Fruit fly (Drosophila melanogaster) whole organism, adult: Measurements from ENCODE around the gene RpL36A.

Source experiments
- CG11617 ChIP-seq: fragments of 200-800 bp; sonication (Bioruptor generic); optimal IDR thresholded peaks from 2 replicates; lab custom pipeline; 2017; ENCODE audit warnings: mild to moderate bottlenecking, missing biosample characterization, missing genetic modification reagents, missing genetic modification characterization
- CG12768 ChIP-seq: fragments of 200-800 bp; sonication (Bioruptor generic); optimal IDR thresholded peaks from 2 replicates; lab custom pipeline; 2017; ENCODE audit warnings: missing biosample characterization, missing genetic modification characterization, mild to moderate bottlenecking, moderate library complexity, missing genetic modification reagents
- CG14711 ChIP-seq: fragments of 200-800 bp; sonication (Bioruptor generic); optimal IDR thresholded peaks from 2 replicates; lab custom pipeline; 2018; ENCODE audit warnings: missing biosample characterization, mild to moderate bottlenecking, missing genetic modification characterization, moderate library complexity
- CG1620 ChIP-seq: fragments of 200-800 bp; sonication (Bioruptor generic); optimal IDR thresholded peaks from 2 replicates; lab custom pipeline; 2016; ENCODE audit warnings: missing biosample characterization, missing genetic modification characterization
- CG33017 ChIP-seq: fragments of 200-800 bp; sonication (Bioruptor generic); optimal IDR thresholded peaks from 2 replicates; lab custom pipeline; 2018; ENCODE audit warnings: missing biosample characterization, mild to moderate bottlenecking, missing genetic modification characterization, moderate library complexity
- CG5204 ChIP-seq: fragments of 200-800 bp; sonication (Bioruptor generic); optimal IDR thresholded peaks from 2 replicates; lab custom pipeline; 2016; ENCODE audit warnings: missing biosample characterization, missing genetic modification characterization
- CG7045 ChIP-seq: fragments of 200-800 bp; sonication (Bioruptor generic); optimal IDR thresholded peaks from 2 replicates; lab custom pipeline; 2017; ENCODE audit warnings: missing biosample characterization, mild to moderate bottlenecking, missing genetic modification characterization
- CG7101 ChIP-seq: fragments of 200-800 bp; sonication (Bioruptor generic); optimal IDR thresholded peaks from 2 replicates; lab custom pipeline; 2018; ENCODE audit warnings: missing biosample characterization, mild to moderate bottlenecking, missing genetic modification characterization, moderate library complexity
- Clk ChIP-seq: fragments of 200-800 bp; sonication (Bioruptor generic); optimal IDR thresholded peaks from 2 replicates; lab custom pipeline; 2017; ENCODE audit warnings: missing biosample characterization, missing genetic modification characterization
- Crg-1 ChIP-seq: fragments of 200-800 bp; sonication (Bioruptor generic); optimal IDR thresholded peaks from 2 replicates; lab custom pipeline; 2016; ENCODE audit warnings: missing biosample characterization, missing genetic modification characterization
- Hr96 ChIP-seq: fragments of 200-800 bp; sonication (Bioruptor generic); optimal IDR thresholded peaks from 2 replicates; lab custom pipeline; 2016; ENCODE audit warnings: missing biosample characterization, missing genetic modification characterization
- Mnt ChIP-seq: fragments of 200-800 bp; sonication (Bioruptor generic); optimal IDR thresholded peaks from 2 replicates; lab custom pipeline; 2016; ENCODE audit warnings: missing biosample characterization, mild to moderate bottlenecking, missing genetic modification characterization
- bab1 ChIP-seq: fragments of 200-800 bp; sonication (Bioruptor generic); optimal IDR thresholded peaks from 3 replicates; lab custom pipeline; 2019; ENCODE audit warnings: missing biosample characterization, mild to moderate bottlenecking, missing genetic modification characterization, moderate library complexity
- cic ChIP-seq: fragments of 200-800 bp; sonication (Bioruptor generic); optimal IDR thresholded peaks from 2 replicates; lab custom pipeline; 2017; ENCODE audit warnings: missing biosample characterization, mild to moderate bottlenecking, missing genetic modification characterization, moderate library complexity
- cnc ChIP-seq, 2 experiments: fragments of >200 bp; optimal IDR thresholded peaks; 2 replicates each; lab custom pipeline; 2017
- kay ChIP-seq: fragments of 200-800 bp; sonication (Bioruptor generic); peaks from one replicate; lab custom pipeline; 2016; ENCODE audit warnings: missing biosample characterization, missing genetic modification characterization, borderline replicate concordance
- ovo ChIP-seq: fragments of 200-800 bp; sonication (Bioruptor generic); optimal IDR thresholded peaks from 2 replicates; lab custom pipeline; 2016; ENCODE audit warnings: missing biosample characterization, missing genetic modification characterization
- pad ChIP-seq: fragments of 200-800 bp; sonication (Bioruptor generic); optimal IDR thresholded peaks from 3 replicates; lab custom pipeline; 2017; ENCODE audit warnings: missing biosample characterization, missing genetic modification characterization, mild to moderate bottlenecking, moderate library complexity, missing genetic modification reagents
- tj ChIP-seq: fragments of 200-800 bp; sonication (Bioruptor generic); optimal IDR thresholded peaks from 3 replicates; lab custom pipeline; 2017; ENCODE audit warnings: missing biosample characterization, mild to moderate bottlenecking, missing genetic modification characterization, moderate library complexity
- toe ChIP-seq: fragments of 200-800 bp; sonication (Bioruptor generic); optimal IDR thresholded peaks from 2 replicates; lab custom pipeline; 2016; ENCODE audit warnings: missing biosample characterization, missing genetic modification characterization

RpL36A gene

DNA sequence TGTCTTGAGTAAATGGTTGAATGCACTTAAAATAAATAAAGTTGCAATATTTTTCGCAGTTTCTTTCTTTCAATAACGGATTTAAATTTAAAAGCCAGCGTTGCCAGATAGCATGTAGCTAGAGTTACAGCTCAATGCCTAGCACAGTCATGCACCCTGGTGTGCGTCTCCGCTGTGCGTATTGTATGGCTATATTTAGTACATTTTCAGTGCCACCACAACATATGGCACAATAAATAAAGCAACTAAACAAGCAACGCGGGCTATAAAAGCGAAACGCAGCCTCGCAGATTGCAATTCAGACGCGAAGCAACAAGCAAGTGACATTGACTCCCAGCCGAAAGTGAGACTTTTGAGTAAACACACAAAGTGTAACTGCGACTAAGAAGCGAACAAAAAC, 44.1 kb downstream of the RpL36A start, which contains the start of gene Sirup:
TSS of gene Sirup (plus strand) at position 215 of the 400 bp plus-strand sequence.
- TF ChIP-seq CG11617 = peak; percentile 1
- no peak for TF ChIP-seq CG7045 (GFP tag; lab: Kevin White, UChicago)
- no peak for TF ChIP-seq cnc (optimal IDR thresholded peaks at IDR 0.05; lab: Kevin White, UChicago)
- no peak for TF ChIP-seq toe (GFP tag; lab: Kevin White, UChicago)
- TF ChIP-seq Clk (GFP tag; lab: Kevin White, UChicago) = no peak
- TF ChIP-seq CG12768 (GFP tag; lab: Kevin White, UChicago) = peak; percentile 42
- TF ChIP-seq CG7101 (tag; lab: Kevin White, UChicago) = peak; percentile 34
- peak; percentile 63 for TF ChIP-seq Mnt (GFP tag; lab: Kevin White, UChicago)
- TF ChIP-seq Crg-1 = no peak
- TF ChIP-seq cic (GFP tag; lab: Kevin White, UChicago) = peak; percentile 50
- peak; percentile 87 for TF ChIP-seq CG14711 (tag; lab: Kevin White, UChicago)
- no peak for TF ChIP-seq pad (GFP tag; lab: Kevin White, UChicago)
- peak; percentile 39 for TF ChIP-seq bab1 (GFP tag; lab: Kevin White, UChicago)
- TF ChIP-seq ovo (GFP tag; lab: Kevin White, UChicago) = peak; percentile 28
- TF ChIP-seq CG5204 (GFP tag; lab: Kevin White, UChicago) = no peak
- TF ChIP-seq CG1620 (GFP tag; lab: Kevin White, UChicago) = no peak
- TF ChIP-seq Hr96 (GFP tag; lab: Kevin White, UChicago) = no peak
- peak; percentile 27 for TF ChIP-seq tj (GFP tag; lab: Kevin White, UChicago)
- no peak for TF ChIP-seq kay (GFP tag; lab: Kevin White, UChicago)
- TF ChIP-seq CG33017 = peak; percentile 51

DNA sequence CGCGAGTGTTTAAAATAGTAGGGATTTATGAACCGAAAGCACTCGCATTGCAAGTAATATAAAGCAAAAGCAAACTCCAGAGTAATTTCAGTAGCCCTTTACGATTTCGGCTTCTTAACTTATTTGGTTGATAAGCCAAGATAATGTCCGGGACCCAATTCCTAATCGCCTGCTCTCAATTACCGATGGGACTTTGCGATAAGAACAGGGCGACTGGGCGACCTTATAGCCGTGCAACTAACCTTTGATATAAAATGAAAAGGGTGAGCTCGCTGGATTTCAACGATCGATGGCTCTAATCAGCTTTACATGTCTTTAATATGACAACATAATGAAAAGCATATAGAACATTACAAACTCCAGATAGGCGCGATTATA, 44.6 kb downstream of the RpL36A start, which contains the start of gene CG7227:
TSS of gene CG7227 (minus strand) at position 72 of the 378 bp plus-strand sequence.
- TF ChIP-seq CG1620 (GFP tag; lab: Kevin White, UChicago) (no peak), CG5204 (GFP tag; lab: Kevin White, UChicago) (no peak), CG11617 (no peak), CG33017 (no peak), CG7045 (GFP tag; lab: Kevin White, UChicago) (no peak), toe (GFP tag; lab: Kevin White, UChicago) (no peak), Mnt (GFP tag; lab: Kevin White, UChicago) (no peak), tj (GFP tag; lab: Kevin White, UChicago) (no peak), Clk (GFP tag; lab: Kevin White, UChicago) (no peak), bab1 (GFP tag; lab: Kevin White, UChicago) (no peak), Crg-1 (no peak), cnc (optimal IDR thresholded peaks at IDR 0.05; lab: Kevin White, UChicago) (no peak), kay (GFP tag; lab: Kevin White, UChicago) (no peak), ovo (GFP tag; lab: Kevin White, UChicago) (no peak), pad (GFP tag; lab: Kevin White, UChicago) (no peak), CG14711 (tag; lab: Kevin White, UChicago) (no peak), cic (GFP tag; lab: Kevin White, UChicago) (no peak), CG7101 (tag; lab: Kevin White, UChicago) (no peak), CG12768 (GFP tag; lab: Kevin White, UChicago) (no peak)

DNA sequence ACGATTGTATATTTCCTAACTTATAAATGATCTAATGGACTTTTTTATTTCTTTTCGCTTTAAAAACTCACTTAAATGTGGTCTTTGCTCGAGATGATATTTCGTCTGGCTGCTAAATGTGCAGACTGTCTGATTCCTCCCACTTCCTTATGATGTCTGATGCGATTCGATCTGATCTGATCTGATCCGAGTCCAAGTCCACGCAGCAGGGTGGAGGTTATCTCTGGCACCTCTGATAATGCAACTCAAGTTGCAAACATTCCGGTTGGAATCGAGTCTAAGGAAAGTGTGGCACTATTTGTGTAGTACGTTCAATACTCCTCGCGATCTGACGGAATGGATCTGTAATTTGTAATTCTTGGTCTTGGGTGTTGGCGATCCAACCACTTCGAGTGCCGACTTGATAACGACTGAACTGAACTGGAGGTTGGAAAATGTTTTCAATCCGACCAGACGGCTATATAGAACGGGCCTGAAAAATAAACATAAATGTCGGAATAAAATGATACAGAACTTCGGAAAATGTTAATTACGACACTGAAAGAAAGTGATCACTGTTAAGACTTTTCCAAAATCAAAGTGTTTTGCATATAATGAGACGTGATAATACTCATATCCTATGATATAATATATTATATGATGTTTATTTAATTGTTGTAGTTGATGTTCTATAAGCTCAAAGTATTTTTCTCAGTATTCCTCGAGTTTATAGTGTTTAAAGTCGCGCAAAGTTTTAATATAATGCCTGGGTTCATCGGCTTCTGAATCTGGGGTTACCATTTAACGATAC, 45.2 kb downstream of the RpL36A start:
- TF ChIP-seq bab1 (GFP tag; lab: Kevin White, UChicago) (no peak), CG7101 (tag; lab: Kevin White, UChicago) (no peak), cic (GFP tag; lab: Kevin White, UChicago) (no peak), Hr96 (GFP tag; lab: Kevin White, UChicago) (no peak)

DNA sequence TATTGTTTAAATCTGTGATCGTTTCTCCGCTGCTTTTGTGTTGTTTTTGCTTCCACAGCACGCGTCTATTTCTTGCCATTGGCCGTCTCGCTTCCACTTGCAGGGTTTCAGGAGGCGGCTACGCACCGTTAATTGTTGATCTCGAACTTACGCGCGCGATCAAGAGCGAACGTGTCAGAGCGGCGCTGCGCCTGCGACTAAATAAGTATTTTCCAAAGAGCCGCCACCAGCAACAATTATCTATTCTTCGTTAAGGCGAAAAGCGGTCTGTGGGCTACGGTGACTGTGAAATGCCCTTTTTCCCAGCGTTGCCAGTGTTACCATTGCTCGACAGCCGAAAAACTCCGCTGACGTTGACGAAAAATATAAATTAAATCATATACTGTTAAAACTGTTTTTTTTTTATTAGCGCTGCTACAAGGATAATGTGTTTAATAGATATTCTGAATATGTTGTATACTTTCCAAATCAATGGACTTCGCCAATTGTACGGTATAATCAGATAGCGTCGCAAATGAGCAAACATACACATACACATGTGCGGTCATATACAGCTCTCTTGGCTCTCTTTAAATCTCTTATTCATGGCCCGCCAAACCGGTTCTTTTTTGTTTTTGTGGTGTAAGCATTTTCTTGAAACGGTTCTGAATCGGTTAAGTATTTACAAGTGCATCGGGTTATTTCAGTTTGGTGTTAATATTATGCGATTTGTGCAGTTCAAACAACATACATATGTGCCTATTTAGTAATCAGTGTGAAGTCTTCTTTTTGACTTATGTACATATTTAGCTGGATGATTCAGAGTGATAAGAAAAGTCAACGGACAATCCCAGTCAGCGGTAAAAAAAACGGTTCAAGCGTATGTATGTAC, 48.5 kb downstream of the RpL36A start, which contains the start of gene pes:
TSS of gene pes (minus strand) at position 201 of the 871 bp plus-strand sequence.
- peak; percentile 86 for TF ChIP-seq pad (GFP tag; lab: Kevin White, UChicago)
- TF ChIP-seq Clk (GFP tag; lab: Kevin White, UChicago) = peak; percentile 88
- peak; percentile 94 for TF ChIP-seq CG11617
- TF ChIP-seq Crg-1 = no peak
- no peak for TF ChIP-seq CG7101 (tag; lab: Kevin White, UChicago)
- TF ChIP-seq tj (GFP tag; lab: Kevin White, UChicago) = no peak
- peak; percentile 77 for TF ChIP-seq ovo (GFP tag; lab: Kevin White, UChicago)
- TF ChIP-seq CG33017 = no peak
- TF ChIP-seq Hr96 (GFP tag; lab: Kevin White, UChicago) = peak; percentile 92
- peak; percentile 69 for TF ChIP-seq CG1620 (GFP tag; lab: Kevin White, UChicago)
- TF ChIP-seq cic (GFP tag; lab: Kevin White, UChicago) = peak; percentile 86
- no peak for TF ChIP-seq cnc (optimal IDR thresholded peaks at IDR 0.05; lab: Kevin White, UChicago)
- peak; percentile 83 for TF ChIP-seq Mnt (GFP tag; lab: Kevin White, UChicago)
- no peak for TF ChIP-seq CG5204 (GFP tag; lab: Kevin White, UChicago)
- TF ChIP-seq CG12768 (GFP tag; lab: Kevin White, UChicago) = peak; percentile 94
- TF ChIP-seq CG14711 (tag; lab: Kevin White, UChicago) = peak; percentile 85
- TF ChIP-seq bab1 (GFP tag; lab: Kevin White, UChicago) = peak; percentile 94
- no peak for TF ChIP-seq kay (GFP tag; lab: Kevin White, UChicago)
- TF ChIP-seq toe (GFP tag; lab: Kevin White, UChicago) = peak; percentile 93
- TF ChIP-seq CG7045 (GFP tag; lab: Kevin White, UChicago) = peak; percentile 91
